Fruit fly (Drosophila melanogaster) whole organism, embryonic: ENCODE data around the gene CG14965.

Experiments used
- Abd-B ChIP-seq: fragments of 200-800 bp; sonication (Bioruptor generic); optimal IDR thresholded peaks from 2 replicates; lab custom pipeline; 2018; ENCODE audit warnings: missing biosample characterization, mild to moderate bottlenecking, missing genetic modification characterization, moderate library complexity
- Adf1 ChIP-seq: fragments of 200-800 bp; sonication (Bioruptor generic); IDR thresholded peaks from 2 replicates; pipeline ENCODE4 v1.3.6; 2022; ENCODE audit warnings: missing biosample characterization, missing genetic modification characterization
- Atf6 ChIP-seq: fragments of 200-800 bp; sonication (Bioruptor generic); IDR thresholded peaks from 2 replicates; pipeline ENCODE4 v1.3.6; 2022; ENCODE audit warnings: missing biosample characterization, missing genetic modification characterization
- B-H1 ChIP-seq: fragments of 200-800 bp; sonication (Bioruptor generic); IDR thresholded peaks from 3 replicates; pipeline ENCODE4 v1.3.6; 2022; ENCODE audit warnings: missing biosample characterization, missing genetic modification characterization
- Bgb ChIP-seq: fragments of 200-800 bp; sonication (Bioruptor generic); IDR thresholded peaks from 2 replicates; pipeline ENCODE4 v1.3.6; 2022; ENCODE audit warnings: missing biosample characterization, missing genetic modification characterization; ENCODE audit not compliant: partially characterized antibody
- C15 ChIP-seq: fragments of 200-800 bp; sonication (Bioruptor generic); IDR thresholded peaks from 3 replicates; pipeline ENCODE4 v1.3.6; 2022; ENCODE audit warnings: missing biosample characterization, missing genetic modification characterization
- CG11560 ChIP-seq: fragments of 200-800 bp; sonication (Bioruptor generic); IDR thresholded peaks from 3 replicates; pipeline ENCODE4 v1.3.6; 2022; ENCODE audit warnings: missing biosample characterization, missing genetic modification characterization
- CG12104 ChIP-seq: fragments of 200-800 bp; sonication (Bioruptor generic); optimal IDR thresholded peaks from 3 replicates; lab custom pipeline; 2016; ENCODE audit warnings: missing biosample characterization, missing genetic modification characterization
- CG12942 ChIP-seq: fragments of 200-800 bp; sonication (Bioruptor generic); optimal IDR thresholded peaks from 3 replicates; lab custom pipeline; 2016; ENCODE audit warnings: missing biosample characterization, missing genetic modification characterization
- CG13287 ChIP-seq: fragments of 200-800 bp; sonication (Bioruptor generic); IDR thresholded peaks from 2 replicates; pipeline ENCODE4 v1.3.6; 2022; ENCODE audit warnings: missing biosample characterization, missing genetic modification characterization; ENCODE audit not compliant: partially characterized antibody
- CG14441 ChIP-seq: fragments of 200-800 bp; sonication (Bioruptor generic); IDR thresholded peaks from 2 replicates; pipeline ENCODE4 v1.3.6; 2022; ENCODE audit warnings: missing biosample characterization, missing genetic modification characterization
- CG17359 ChIP-seq: fragments of 200-800 bp; sonication (Bioruptor generic); optimal IDR thresholded peaks from 3 replicates; lab custom pipeline; 2018; ENCODE audit warnings: missing biosample characterization, mild to moderate bottlenecking, missing genetic modification characterization, moderate library complexity
- CG17802 ChIP-seq: fragments of 200-800 bp; sonication (Bioruptor generic); optimal IDR thresholded peaks from 2 replicates; lab custom pipeline; 2018; ENCODE audit warnings: missing biosample characterization, mild to moderate bottlenecking, missing genetic modification characterization, moderate library complexity
- CG17912 ChIP-seq: fragments of 200-800 bp; sonication (Bioruptor generic); optimal IDR thresholded peaks from 2 replicates; lab custom pipeline; 2018; ENCODE audit warnings: missing biosample characterization, mild to moderate bottlenecking, missing genetic modification characterization
- CG34224 ChIP-seq: fragments of 200-800 bp; sonication (Bioruptor generic); IDR thresholded peaks from 3 replicates; pipeline ENCODE4 v1.3.6; 2022; ENCODE audit warnings: missing biosample characterization, missing genetic modification characterization; ENCODE audit not compliant: partially characterized antibody
- CG34422 ChIP-seq: fragments of 200-800 bp; sonication (Bioruptor generic); IDR thresholded peaks from 3 replicates; pipeline ENCODE4 v1.3.6; 2022; ENCODE audit warnings: missing biosample characterization, missing genetic modification characterization
- CG3847 ChIP-seq: fragments of 200-800 bp; sonication (Bioruptor generic); IDR thresholded peaks from 2 replicates; pipeline ENCODE4 v1.3.6; 2022; ENCODE audit warnings: missing biosample characterization, missing genetic modification characterization
- CG3995 ChIP-seq: fragments of 200-800 bp; sonication (Bioruptor generic); optimal IDR thresholded peaks from 3 replicates; lab custom pipeline; 2016; ENCODE audit warnings: missing biosample characterization, missing genetic modification characterization
- CG4328 ChIP-seq: fragments of 200-800 bp; sonication (Bioruptor generic); optimal IDR thresholded peaks from 3 replicates; lab custom pipeline; 2017; ENCODE audit warnings: missing biosample characterization, missing genetic modification reagents, missing genetic modification characterization
- CG4360 ChIP-seq: fragments of 200-800 bp; sonication (Bioruptor generic); IDR thresholded peaks from 2 replicates; pipeline ENCODE4 v1.3.6; 2022; ENCODE audit warnings: missing biosample characterization, missing genetic modification characterization
- CG6813 ChIP-seq: fragments of 200-800 bp; sonication (Bioruptor generic); optimal IDR thresholded peaks from 2 replicates; lab custom pipeline; 2017; ENCODE audit warnings: missing biosample characterization, missing genetic modification characterization, mild to moderate bottlenecking, moderate library complexity, missing genetic modification reagents
- CG7271 ChIP-seq: fragments of 200-800 bp; sonication (Bioruptor generic); optimal IDR thresholded peaks from 2 replicates; lab custom pipeline; 2018; ENCODE audit warnings: missing biosample characterization, mild to moderate bottlenecking, missing genetic modification characterization, moderate library complexity
- CG8089 ChIP-seq: fragments of 200-800 bp; sonication (Bioruptor generic); optimal IDR thresholded peaks from 3 replicates; lab custom pipeline; 2016; ENCODE audit warnings: missing biosample characterization, missing genetic modification characterization
- Dek ChIP-seq: fragments of 200-800 bp; sonication (Bioruptor generic); optimal IDR thresholded peaks from 3 replicates; lab custom pipeline; 2019; ENCODE audit warnings: missing biosample characterization, mild to moderate bottlenecking, missing genetic modification characterization, moderate library complexity
- Dref ChIP-seq: fragments of 200-800 bp; sonication (Bioruptor generic); IDR thresholded peaks from 2 replicates; pipeline ENCODE4 v1.3.6; 2022; ENCODE audit warnings: missing biosample characterization, missing genetic modification characterization
- Fer1 ChIP-seq: fragments of 200-800 bp; sonication (Bioruptor generic); optimal IDR thresholded peaks from 2 replicates; lab custom pipeline; 2017; ENCODE audit warnings: missing biosample characterization, mild to moderate bottlenecking, missing genetic modification characterization
- HmgZ ChIP-seq: fragments of 200-800 bp; sonication (Bioruptor generic); optimal IDR thresholded peaks from 2 replicates; lab custom pipeline; 2018; ENCODE audit warnings: missing biosample characterization, mild to moderate bottlenecking, missing genetic modification characterization
- Med ChIP-seq: fragments of 200-800 bp; sonication (Bioruptor generic); peaks from one replicate; lab custom pipeline; 2016; ENCODE audit warnings: missing biosample characterization, missing genetic modification characterization, mild to moderate bottlenecking, inconsistent platforms, moderate library complexity
- Ptx1 ChIP-seq: fragments of 200-800 bp; sonication (Bioruptor generic); IDR thresholded peaks from 2 replicates; pipeline ENCODE4 v1.3.6; 2022; ENCODE audit warnings: missing biosample characterization, missing genetic modification characterization
- Scr ChIP-seq: fragments of 200-800 bp; sonication (Bioruptor generic); IDR thresholded peaks from 2 replicates; pipeline ENCODE4 v1.3.6; 2022; ENCODE audit warnings: missing biosample characterization, missing genetic modification characterization; ENCODE audit not compliant: partially characterized antibody
- Sin3A ChIP-seq: fragments of >200 bp; optimal IDR thresholded peaks from 2 replicates; lab custom pipeline; 2018
- Sry-δ ChIP-seq: fragments of 200-800 bp; sonication (Bioruptor generic); optimal IDR thresholded peaks from 2 replicates; lab custom pipeline; 2016; ENCODE audit warnings: missing biosample characterization, missing genetic modification characterization
- TFAM ChIP-seq: fragments of 200-800 bp; sonication (Bioruptor generic); optimal IDR thresholded peaks from 2 replicates; lab custom pipeline; 2017; ENCODE audit warnings: missing biosample characterization, missing genetic modification characterization, inconsistent platforms
- ab ChIP-seq: fragments of 200-800 bp; sonication (Bioruptor generic); optimal IDR thresholded peaks from 2 replicates; lab custom pipeline; 2016; ENCODE audit warnings: missing biosample characterization, missing genetic modification characterization
- abd-A ChIP-seq: fragments of 200-800 bp; sonication (Bioruptor generic); optimal IDR thresholded peaks from 3 replicates; lab custom pipeline; 2019; ENCODE audit warnings: missing biosample characterization, mild to moderate bottlenecking, missing genetic modification characterization, moderate library complexity
- caup ChIP-seq: fragments of 200-800 bp; sonication (Bioruptor generic); optimal IDR thresholded peaks from 3 replicates; lab custom pipeline; 2017; ENCODE audit warnings: missing biosample characterization, mild to moderate bottlenecking, missing genetic modification characterization, moderate library complexity; ENCODE audit not compliant: severe bottlenecking
- chn ChIP-seq: fragments of 200-800 bp; sonication (Bioruptor generic); optimal IDR thresholded peaks from 2 replicates; lab custom pipeline; 2016; ENCODE audit warnings: missing biosample characterization, missing genetic modification characterization
- ci ChIP-seq: fragments of 200-800 bp; sonication (Bioruptor generic); IDR thresholded peaks from 3 replicates; pipeline ENCODE4 v1.3.6; 2022; ENCODE audit warnings: missing biosample characterization, missing genetic modification characterization
- dati ChIP-seq: fragments of 200-800 bp; sonication (Bioruptor generic); IDR thresholded peaks from 2 replicates; pipeline ENCODE4 v1.3.6; 2022; ENCODE audit warnings: missing biosample characterization, missing genetic modification characterization
- gro ChIP-seq: fragments of 200-800 bp; sonication (Bioruptor generic); optimal IDR thresholded peaks from 2 replicates; lab custom pipeline; 2016; ENCODE audit warnings: missing biosample characterization, missing genetic modification characterization
- klu ChIP-seq: fragments of 200-800 bp; sonication (Bioruptor generic); IDR thresholded peaks from 2 replicates; pipeline ENCODE4 v1.3.6; 2022; ENCODE audit warnings: missing biosample characterization, missing genetic modification characterization
- nau ChIP-seq: fragments of 200-800 bp; sonication (Bioruptor generic); optimal IDR thresholded peaks from 3 replicates; lab custom pipeline; 2017; ENCODE audit warnings: missing biosample characterization, mild to moderate bottlenecking, missing genetic modification characterization, missing genetic modification reagents
- nom ChIP-seq: fragments of 200-800 bp; sonication (Bioruptor generic); optimal IDR thresholded peaks from 2 replicates; lab custom pipeline; 2017; ENCODE audit warnings: missing biosample characterization, missing genetic modification characterization, mild to moderate bottlenecking, moderate library complexity, missing genetic modification reagents
- ranshi ChIP-seq: fragments of 200-800 bp; sonication (Bioruptor generic); IDR thresholded peaks from 2 replicates; pipeline ENCODE4 v1.3.6; 2022; ENCODE audit warnings: missing biosample characterization, missing genetic modification characterization
- salm ChIP-seq: fragments of 200-800 bp; sonication (Bioruptor generic); optimal IDR thresholded peaks from 2 replicates; lab custom pipeline; 2018; ENCODE audit warnings: missing biosample characterization, mild to moderate bottlenecking, missing genetic modification characterization
- scrt ChIP-seq: fragments of 200-800 bp; sonication (Bioruptor generic); optimal IDR thresholded peaks from 2 replicates; lab custom pipeline; 2018; ENCODE audit warnings: missing biosample characterization, mild to moderate bottlenecking, missing genetic modification characterization, moderate library complexity
- sd ChIP-seq: fragments of 200-800 bp; sonication (Bioruptor generic); optimal IDR thresholded peaks from 3 replicates; lab custom pipeline; 2018; ENCODE audit warnings: missing biosample characterization, mild to moderate bottlenecking, missing genetic modification characterization, moderate library complexity
- ttk ChIP-seq: fragments of 200-800 bp; sonication (Bioruptor generic); IDR thresholded peaks from 2 replicates; pipeline ENCODE4 v2.1.2; 2022; ENCODE audit warnings: missing biosample characterization, missing genetic modification characterization
- unpg ChIP-seq: fragments of 200-800 bp; sonication (Bioruptor generic); optimal IDR thresholded peaks from 3 replicates; lab custom pipeline; 2018; ENCODE audit warnings: missing biosample characterization, mild to moderate bottlenecking, missing genetic modification characterization, moderate library complexity

CG14965 gene

DNA sequence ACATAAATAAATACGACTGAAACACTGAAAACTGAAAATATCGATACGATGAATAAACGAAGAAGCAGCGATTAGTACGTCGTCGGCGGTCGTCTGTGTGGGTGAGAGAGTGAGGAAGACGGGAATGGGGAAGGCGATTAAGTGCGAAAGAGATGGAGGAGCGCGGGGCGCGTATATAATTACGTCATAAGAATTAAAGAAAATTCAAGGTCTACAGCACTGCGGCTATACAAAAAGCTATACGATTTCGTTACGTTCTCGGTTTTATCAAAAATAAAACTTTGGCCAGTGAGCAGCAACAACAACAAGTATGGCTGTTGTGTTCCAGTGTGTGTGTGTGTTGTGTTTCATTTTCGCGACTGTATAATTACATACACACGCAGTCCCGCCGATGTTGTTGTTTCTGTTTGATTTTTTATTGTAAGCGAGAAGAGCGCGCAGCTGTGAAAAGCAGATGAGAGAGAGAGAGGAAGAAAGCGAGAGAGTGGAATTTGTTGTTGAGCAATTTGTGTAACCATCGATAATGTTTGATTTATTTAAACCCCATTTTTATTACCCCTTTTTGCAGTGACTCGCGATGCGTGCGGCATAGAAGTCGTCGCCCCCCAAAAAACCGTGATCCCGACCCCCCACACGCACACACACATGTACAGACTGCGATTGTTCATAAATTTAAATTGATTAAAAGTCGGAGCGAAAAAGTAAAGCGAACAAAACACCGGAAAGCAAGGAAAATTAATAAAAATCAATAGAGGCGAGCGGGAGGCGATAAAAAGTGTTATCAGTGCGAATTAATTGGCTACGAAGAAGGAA lies 43.0 kb downstream of the CG14965 start (continued):
- TF ChIP-seq chn (GFP tag; lab: Kevin White, UChicago) (no peak), ttk (no peak), gro (peak; percentile 44), scrt (no peak), TFAM (GFP tag; lab: Kevin White, UChicago) (no peak), HmgZ (tag; lab: Kevin White, UChicago) (peak; percentile 50), CG13287 (GFP tag; lab: Robert Waterston, UW) (peak; percentile 46; the same call in 1 of the 2 replicates), CG6813 (GFP tag; lab: Kevin White, UChicago) (peak; percentile 18), klu (GFP tag; lab: Robert Waterston, UW) (0 out of 2 replicates have a peak, but pooled peaks have one; percentile 15), nau (GFP tag; lab: Kevin White, UChicago) (no peak), CG17802 (tag; lab: Kevin White, UChicago) (no peak), ab (GFP tag; lab: Kevin White, UChicago) (no peak), CG11560 (tag; lab: Robert Waterston, UW) (no peak), CG7271 (tag; lab: Kevin White, UChicago) (no peak), CG4328 (GFP tag; lab: Kevin White, UChicago) (peak; percentile 45), Sin3A (no peak), CG34422 (GFP tag; lab: Robert Waterston, UW) (peak; percentile 73; the same call in 2 of the 3 replicates), ci (GFP tag; lab: Robert Waterston, UW) (0 out of 3 replicates have a peak, but pooled peaks have one; percentile 12), Fer1 (GFP tag; lab: Kevin White, UChicago) (peak; percentile 71), abd-A (tag; lab: Kevin White, UChicago) (peak; percentile 99), sd (tag; lab: Kevin White, UChicago) (peak; percentile 80), C15 (GFP tag; lab: Robert Waterston, UW) (no peak), salm (tag; lab: Kevin White, UChicago) (no peak), CG3995 (GFP tag; lab: Kevin White, UChicago) (peak; percentile 38), Atf6 (GFP tag; lab: Robert Waterston, UW) (peak; percentile 51; the same call in 1 of the 2 replicates), Scr (no peak), CG3847 (GFP tag; lab: Robert Waterston, UW) (0 out of 2 replicates have a peak, but pooled peaks have one; percentile 6), Ptx1 (GFP tag; lab: Robert Waterston, UW) (peak; percentile 31; the same call in 1 of the 2 replicates), Bgb (GFP tag; lab: Robert Waterston, UW) (peak; percentile 52; the same call in 1 of the 2 replicates), Adf1 (GFP tag; lab: Robert Waterston, UW) (peak; percentile 84), Dek (tag; lab: Kevin White, UChicago) (no peak), CG4360 (GFP tag; lab: Robert Waterston, UW) (peak; percentile 86), CG14441 (GFP tag; lab: Robert Waterston, UW) (peak; percentile 27; the same call in 1 of the 2 replicates), CG12942 (GFP tag; lab: Kevin White, UChicago) (no peak), nom (GFP tag; lab: Kevin White, UChicago) (peak; percentile 25), CG8089 (GFP tag; lab: Kevin White, UChicago) (no peak), Sry-δ (GFP tag; lab: Kevin White, UChicago) (no peak), caup (GFP tag; lab: Kevin White, UChicago) (peak; percentile 8), B-H1 (GFP tag; lab: Robert Waterston, UW) (no peak), Dref (peak; percentile 46), CG17359 (tag; lab: Kevin White, UChicago) (no peak), Med (GFP tag; lab: Kevin White, UChicago) (peak; percentile 12), ranshi (GFP tag; lab: Robert Waterston, UW) (peak; percentile 23; the same call in 1 of the 2 replicates), Abd-B (no peak), dati (no peak), CG17912 (GFP tag; lab: Kevin White, UChicago) (peak; percentile 23), CG12104 (GFP tag; lab: Kevin White, UChicago) (no peak), CG34224 (GFP tag; lab: Robert Waterston, UW) (no peak; the same call in 2 of the 3 replicates), unpg (GFP tag; lab: Kevin White, UChicago) (no peak)
